Worm (Caenorhabditis elegans) whole organism, late embryonic: ENCODE data around the gene B0244.5.

Experiments
- npax-4 ChIP-seq: sonication (generic microtip); optimal IDR thresholded peaks from 2 replicates; lab custom pipeline; 2016; ENCODE audit warnings: missing genetic modification characterization, missing compliant biosample characterization
- pag-3 ChIP-seq: sonication (generic microtip); optimal IDR thresholded peaks from 2 replicates; lab custom pipeline; 2016; ENCODE audit warnings: missing compliant biosample characterization, missing genetic modification characterization, borderline replicate concordance

ce11 chrIII:5715467-5715866 is 29.2 kb upstream of the B0244.5 start:
- TF ChIP-seq npax-4 (tag; lab: Kevin White, UChicago): no peak
- no peak for TF ChIP-seq pag-3 (tag; lab: Kevin White, UChicago)
